Worm (Caenorhabditis elegans): ENCODE data around the gene C05C8.5.

DNA sequence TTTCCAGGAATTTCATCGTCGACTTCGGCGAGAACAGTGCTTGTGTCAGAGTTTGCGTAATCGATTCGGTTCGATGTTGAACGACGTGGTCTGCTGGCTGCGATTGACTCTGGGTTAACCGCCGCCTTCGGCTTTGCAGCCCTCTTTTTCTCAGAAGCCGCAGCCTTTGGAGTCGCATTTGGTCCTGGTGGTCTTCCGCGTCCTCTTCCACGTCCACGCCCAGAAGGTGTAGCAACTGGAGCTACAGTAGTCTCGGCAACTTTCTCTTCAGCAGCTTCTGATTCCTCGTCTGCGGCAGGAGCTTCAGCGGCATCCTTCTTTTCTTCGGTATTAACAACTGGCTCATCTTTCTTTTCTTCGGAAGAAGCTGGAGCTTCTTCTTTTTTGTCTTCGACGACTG lies 39.8 kb downstream of the C05C8.5 start:
- TF ChIP-seq lsy-2 (tag; optimal IDR thresholded peaks at IDR 0.05) (no peak), ztf-11 (tag; optimal IDR thresholded peaks at IDR 0.05) (no peak), php-3 (GFP tag; IDR thresholded peaks at IDR 0.05) (no peak), nhr-6 (tag; optimal IDR thresholded peaks at IDR 0.05) (no peak), nhr-77 (tag; optimal IDR thresholded peaks at IDR 0.05) (no peak), snpc-4 (tag; optimal IDR thresholded peaks at IDR 0.05) (no peak), saeg-2 (GFP tag; IDR thresholded peaks at IDR 0.05) (no peak), lin-15B (tag; optimal IDR thresholded peaks at IDR 0.05) (no peak)
